Fruit fly (Drosophila melanogaster): Measurements from ENCODE around the gene CG14007.

The CG14007 gene

dm6 chr2L:5724521-5725023, 8.1 kb upstream of the CG14007 start, which contains the start of gene CG11030 (continued):
- TF ChIP-seq CG2678 (tag; optimal IDR thresholded peaks at IDR 0.05) (no peak), CG3163 (GFP tag; optimal IDR thresholded peaks at IDR 0.05) (no peak), bbx (GFP tag; IDR thresholded peaks at IDR 0.05; ENCODE audit: partially characterized antibody) (peak; percentile 100), CG17328 (GFP tag; IDR thresholded peaks at IDR 0.05) (0 out of 2 replicates have a peak, but pooled peaks have one; percentile 6), bcd (GFP tag; optimal IDR thresholded peaks at IDR 0.05) (peak; percentile 8), CG14860 (GFP tag; IDR thresholded peaks at IDR 0.05; ENCODE audit: partially characterized antibody) (peak; percentile 99), fu2 (GFP tag; optimal IDR thresholded peaks at IDR 0.05) (no peak), Gsc (GFP tag; IDR thresholded peaks at IDR 0.05) (no peak), zfh2 (GFP tag; optimal IDR thresholded peaks at IDR 0.05) (no peak), CG31388 (GFP tag; optimal IDR thresholded peaks at IDR 0.05) (no peak), stwl (tag; optimal IDR thresholded peaks at IDR 0.05) (peak; percentile 57), fd102C (GFP tag; optimal IDR thresholded peaks at IDR 0.05) (no peak), CG15514 (GFP tag; optimal IDR thresholded peaks at IDR 0.05) (peak; percentile 65), wor (GFP tag; IDR thresholded peaks at IDR 0.05) (no peak), CG11723 (GFP tag; optimal IDR thresholded peaks at IDR 0.05) (no peak), Neu2 (GFP tag; optimal IDR thresholded peaks at IDR 0.05; ENCODE audit: borderline replicate concordance) (no peak), ac (GFP tag; optimal IDR thresholded peaks at IDR 0.05) (no peak), Spps (tag; optimal IDR thresholded peaks at IDR 0.05) (no peak), slou (GFP tag; optimal IDR thresholded peaks at IDR 0.05) (no peak), Meics (GFP tag; optimal IDR thresholded peaks at IDR 0.05) (no peak), ase (GFP tag; IDR thresholded peaks at IDR 0.05) (no peak), sug (tag; optimal IDR thresholded peaks at IDR 0.05) (no peak), dimm (GFP tag; IDR thresholded peaks at IDR 0.05) (no peak), Sry-δ (GFP tag; optimal IDR thresholded peaks at IDR 0.05) (peak; percentile 92), run (tag; optimal IDR thresholded peaks at IDR 0.05) (no peak), vfl (GFP tag; optimal IDR thresholded peaks at IDR 0.05) (no peak), CG8089 (GFP tag; optimal IDR thresholded peaks at IDR 0.05) (no peak), kah (GFP tag; optimal IDR thresholded peaks at IDR 0.05) (no peak), Fer3 (tag; optimal IDR thresholded peaks at IDR 0.05) (peak; percentile 13), usp (GFP tag; optimal IDR thresholded peaks at IDR 0.05) (no peak), en (GFP tag; optimal IDR thresholded peaks at IDR 0.05) (no peak), kni (GFP tag; optimal IDR thresholded peaks at IDR 0.05) (peak; percentile 43), CG3281 (GFP tag; optimal IDR thresholded peaks at IDR 0.05) (peak; percentile 3), Bteb2 (GFP tag; optimal IDR thresholded peaks at IDR 0.05) (no peak), eyg (GFP tag; optimal IDR thresholded peaks at IDR 0.05) (no peak), chn (GFP tag; optimal IDR thresholded peaks at IDR 0.05) (no peak), tup (GFP tag; optimal IDR thresholded peaks at IDR 0.05) (no peak), ash1 (GFP tag; optimal IDR thresholded peaks at IDR 0.05) (no peak), phol (tag; optimal IDR thresholded peaks at IDR 0.05) (peak; percentile 9), CG9437 (GFP tag; optimal IDR thresholded peaks at IDR 0.05) (no peak), CG12744 (GFP tag; optimal IDR thresholded peaks at IDR 0.05) (no peak), ato (GFP tag; IDR thresholded peaks at IDR 0.05; ENCODE audit: partially characterized antibody) (peak; percentile 100), CG16863 (GFP tag; optimal IDR thresholded peaks at IDR 0.05) (no peak), sim (GFP tag; IDR thresholded peaks at IDR 0.05) (no peak), gcm2 (GFP tag; optimal IDR thresholded peaks at IDR 0.05) (no peak), Dip2 (GFP tag; IDR thresholded peaks at IDR 0.05) (no peak), CG10267 (tag; optimal IDR thresholded peaks at IDR 0.05) (peak; percentile 26), prd (optimal IDR thresholded peaks at IDR 0.05) (no peak), prd (GFP tag; IDR thresholded peaks at IDR 0.05) (no peak; the same call in 2 of the 3 replicates), NC2α (GFP tag; optimal IDR thresholded peaks at IDR 0.05) (no peak), schlank (tag; optimal IDR thresholded peaks at IDR 0.05) (no peak), dan (GFP tag; IDR thresholded peaks at IDR 0.05) (no peak)
